Fruit fly (Drosophila melanogaster): ENCODE data around the gene CG13737.

Gene CG13737

DNA sequence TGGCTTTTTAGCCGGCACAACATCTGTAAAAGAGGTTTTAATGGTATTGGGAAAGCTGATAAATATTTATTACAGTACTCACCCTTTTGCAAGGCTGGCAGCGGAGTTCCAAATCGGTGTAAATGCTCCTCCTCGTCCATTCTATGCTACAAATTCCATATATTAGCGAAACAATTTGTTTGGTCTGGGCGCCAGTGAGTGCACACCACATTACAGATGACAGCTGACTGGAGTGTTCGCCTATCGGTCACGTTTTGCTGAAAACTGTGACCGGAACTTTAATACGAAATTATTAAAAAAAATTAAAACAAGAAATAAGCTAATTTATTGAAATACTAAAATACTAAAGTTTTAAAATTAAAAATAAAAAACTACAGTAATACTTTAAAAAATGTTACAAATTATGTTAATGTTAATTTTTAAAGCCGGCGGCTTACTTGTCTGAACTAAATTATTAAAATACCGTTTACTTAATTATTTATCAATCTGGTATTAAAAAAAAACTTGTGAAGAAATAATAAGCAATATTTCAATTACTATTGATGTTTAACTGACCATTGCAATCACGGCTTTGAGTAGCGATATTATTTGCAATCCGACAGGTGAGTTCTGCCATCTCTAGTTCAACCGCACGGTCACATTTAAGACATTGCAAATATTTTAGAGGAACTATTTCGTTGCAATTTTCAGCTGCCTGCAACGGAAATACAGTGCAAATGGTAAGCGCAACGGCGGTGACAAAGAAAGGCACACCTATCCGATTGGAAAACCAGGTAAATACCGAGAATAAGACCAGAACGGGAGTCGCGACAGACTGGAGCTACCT, 50.2 kb downstream of the CG13737 start, which contains the start of the genes CG8833 and DCTN1-p150 (continued):
- TF ChIP-seq chn (GFP tag; optimal IDR thresholded peaks at IDR 0.05) (peak; percentile 32), CHES-1-like (GFP tag; optimal IDR thresholded peaks at IDR 0.05) (peak; percentile 34), Fer1 (GFP tag; optimal IDR thresholded peaks at IDR 0.05) (no peak), CG5953 (GFP tag; IDR thresholded peaks at IDR 0.05) (no peak), CG30020 (tag; optimal IDR thresholded peaks at IDR 0.05) (peak; percentile 43), gt (GFP tag; IDR thresholded peaks at IDR 0.05) (no peak), HLHmδ (GFP tag; optimal IDR thresholded peaks at IDR 0.05) (no peak), Xbp1 (GFP tag; optimal IDR thresholded peaks at IDR 0.05) (peak; percentile 73), CG10959 (GFP tag; IDR thresholded peaks at IDR 0.05) (no peak), CG17912 (GFP tag; optimal IDR thresholded peaks at IDR 0.05) (no peak), CG11398 (GFP tag; optimal IDR thresholded peaks at IDR 0.05) (no peak), dmrt11E (tag; optimal IDR thresholded peaks at IDR 0.05) (peak; percentile 35), dm (GFP tag; optimal IDR thresholded peaks at IDR 0.05) (no peak), CG12769 (tag; optimal IDR thresholded peaks at IDR 0.05) (no peak), fru (optimal IDR thresholded peaks at IDR 0.05) (no peak), NfI (GFP tag; optimal IDR thresholded peaks at IDR 0.05) (peak; percentile 32), ems (GFP tag; optimal IDR thresholded peaks at IDR 0.05) (no peak), CG15601 (tag; optimal IDR thresholded peaks at IDR 0.05) (peak; percentile 13), cas (GFP tag; IDR thresholded peaks at IDR 0.05) (no peak), esg (GFP tag; conservative IDR thresholded peaks at IDR 0.05) (peak; percentile 43; the same call in 1 of the 2 replicates), CG3726 (GFP tag; IDR thresholded peaks at IDR 0.05) (no peak), CG15269 (tag; optimal IDR thresholded peaks at IDR 0.05) (no peak), Rfx (GFP tag; IDR thresholded peaks at IDR 0.05) (peak; percentile 69), CG32767 (GFP tag; IDR thresholded peaks at IDR 0.05) (no peak), crp (GFP tag; optimal IDR thresholded peaks at IDR 0.05) (peak; percentile 33 to 85), tgo (GFP tag; IDR thresholded peaks at IDR 0.05) (peak; percentile 37; the same call in 2 of the 3 replicates), ftz-f1 (GFP tag; optimal IDR thresholded peaks at IDR 0.05) (no peak), GATAe (GFP tag; conservative IDR thresholded peaks at IDR 0.05) (no peak), h (optimal IDR thresholded peaks at IDR 0.05) (no peak), tio (GFP tag; optimal IDR thresholded peaks at IDR 0.05) (no peak), ATbp (GFP tag; optimal IDR thresholded peaks at IDR 0.05) (no peak), H2.0 (GFP tag; IDR thresholded peaks at IDR 0.05) (no peak), Lpt (GFP tag; optimal IDR thresholded peaks at IDR 0.05) (no peak), CG15479 (GFP tag; optimal IDR thresholded peaks at IDR 0.05) (peak; percentile 78), Elba2 (GFP tag; optimal IDR thresholded peaks at IDR 0.05) (peak; percentile 50), CG16815 (GFP tag; optimal IDR thresholded peaks at IDR 0.05) (peak; percentile 0), croc (GFP tag; conservative IDR thresholded peaks at IDR 0.05) (no peak), jigr1 (GFP tag; IDR thresholded peaks at IDR 0.05) (no peak), Opbp (GFP tag; IDR thresholded peaks at IDR 0.05; ENCODE audit: partially characterized antibody) (peak; percentile 37; the same call in 1 of the 3 replicates), CG7839 (tag; optimal IDR thresholded peaks at IDR 0.05) (no peak), knrl (GFP tag; IDR thresholded peaks at IDR 0.05; ENCODE audit: partially characterized antibody) (peak; percentile 62; the same call in 2 of the 3 replicates), nom (GFP tag; optimal IDR thresholded peaks at IDR 0.05) (no peak), otp (GFP tag; IDR thresholded peaks at IDR 0.05) (no peak), pzg (GFP tag; optimal IDR thresholded peaks at IDR 0.05) (peak; percentile 39), CG17186 (GFP tag; optimal IDR thresholded peaks at IDR 0.05) (no peak), CG34224 (GFP tag; IDR thresholded peaks at IDR 0.05; ENCODE audit: partially characterized antibody) (no peak), CG15073 (GFP tag; optimal IDR thresholded peaks at IDR 0.05) (no peak), BEAF-32 (GFP tag; optimal IDR thresholded peaks at IDR 0.05) (peak; percentile 77), CoRest (tag; optimal IDR thresholded peaks at IDR 0.05) (peak; percentile 71)
